Fruit fly (Drosophila melanogaster): ENCODE measurements around the gene CG9922.
A peak's percentile ranks its signal among the peaks of the same experiment; 100 is the strongest.

CG9922 gene

dm6 chr3R:14052182-14053036, 16.2 kb upstream of the CG9922 start (continued):
- TF ChIP-seq Antp (GFP tag; optimal IDR thresholded peaks at IDR 0.05) (peak; percentile 76), CoRest (tag; optimal IDR thresholded peaks at IDR 0.05) (peak; percentile 93), lilli (GFP tag; optimal IDR thresholded peaks at IDR 0.05) (peak; percentile 94), CG30403 (GFP tag; optimal IDR thresholded peaks at IDR 0.05) (peak; percentile 92), Sry-β (GFP tag; optimal IDR thresholded peaks at IDR 0.05) (no peak), CG17802 (tag; optimal IDR thresholded peaks at IDR 0.05) (no peak), z (GFP tag; IDR thresholded peaks at IDR 0.05) (no peak), D19B (GFP tag; optimal IDR thresholded peaks at IDR 0.05) (peak; percentile 85)

DNA sequence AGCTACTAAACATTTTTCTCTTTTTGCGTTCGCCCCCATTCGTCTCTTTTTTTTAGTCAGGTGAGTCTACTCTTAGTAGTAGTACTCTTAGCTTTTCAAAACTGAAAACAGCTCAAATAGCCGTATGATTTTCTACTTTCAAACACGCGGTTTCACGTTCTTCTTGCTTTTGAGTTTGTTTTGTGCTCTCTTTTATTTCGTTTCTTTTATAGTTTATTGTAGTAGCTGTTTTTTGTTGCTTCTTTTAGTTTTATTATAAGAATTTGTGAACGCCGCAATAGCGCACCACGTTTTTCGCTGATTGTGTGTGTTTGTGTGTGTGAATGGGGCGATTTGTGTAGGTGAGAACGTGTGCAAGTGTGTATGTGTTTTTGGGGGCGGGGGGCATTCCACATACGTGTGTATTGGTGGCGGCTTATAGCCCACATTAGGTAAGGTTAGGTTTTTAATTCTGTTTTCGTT, 15.2 kb upstream of the CG9922 start:
- TF ChIP-seq CG16779 (GFP tag; IDR thresholded peaks at IDR 0.05) (no peak), onecut (GFP tag; IDR thresholded peaks at IDR 0.05) (no peak), bowl (GFP tag; IDR thresholded peaks at IDR 0.05) (no peak), CG8388 (GFP tag; optimal IDR thresholded peaks at IDR 0.05) (no peak), CG12219 (GFP tag; optimal IDR thresholded peaks at IDR 0.05) (peak; percentile 4), Sox102F (GFP tag; optimal IDR thresholded peaks at IDR 0.05) (no peak), shn (GFP tag; optimal IDR thresholded peaks at IDR 0.05) (no peak), CG34224 (GFP tag; IDR thresholded peaks at IDR 0.05; ENCODE audit: partially characterized antibody) (no peak), CG15601 (tag; optimal IDR thresholded peaks at IDR 0.05) (no peak), Sox100B (GFP tag; optimal IDR thresholded peaks at IDR 0.05) (no peak), cas (GFP tag; IDR thresholded peaks at IDR 0.05) (no peak), Taf1 (GFP tag; IDR thresholded peaks at IDR 0.05) (no peak), CG3163 (GFP tag; optimal IDR thresholded peaks at IDR 0.05) (peak; percentile 95), Poxn (GFP tag; IDR thresholded peaks at IDR 0.05) (no peak), Deaf1 (tag; optimal IDR thresholded peaks at IDR 0.05) (peak; percentile 62), tin (GFP tag; optimal IDR thresholded peaks at IDR 0.05) (no peak), gsb-n (tag; optimal IDR thresholded peaks at IDR 0.05) (no peak), jumu (GFP tag; optimal IDR thresholded peaks at IDR 0.05) (no peak), sd (tag; optimal IDR thresholded peaks at IDR 0.05) (peak; percentile 99), chinmo (GFP tag; IDR thresholded peaks at IDR 0.05; ENCODE audit: partially characterized antibody) (peak; percentile 86; the same call in 3 of the 4 replicates), CG2202 (tag; optimal IDR thresholded peaks at IDR 0.05) (no peak), CG18262 (tag; optimal IDR thresholded peaks at IDR 0.05) (no peak), Atf6 (GFP tag; IDR thresholded peaks at IDR 0.05) (no peak), pzg (GFP tag; optimal IDR thresholded peaks at IDR 0.05) (no peak), tap (tag; optimal IDR thresholded peaks at IDR 0.05) (no peak), CG33557 (GFP tag; optimal IDR thresholded peaks at IDR 0.05) (no peak), Dbx (GFP tag; IDR thresholded peaks at IDR 0.05) (no peak), NFAT (GFP tag; IDR thresholded peaks at IDR 0.05) (peak; percentile 42; the same call in 1 of the 2 replicates), CG1792 (GFP tag; optimal IDR thresholded peaks at IDR 0.05) (no peak), Dip2 (GFP tag; IDR thresholded peaks at IDR 0.05) (no peak), B-H2 (GFP tag; optimal IDR thresholded peaks at IDR 0.05) (peak; percentile 72), CG9609 (GFP tag; optimal IDR thresholded peaks at IDR 0.05) (no peak), Nf-YA (GFP tag; IDR thresholded peaks at IDR 0.05) (no peak), lbe (GFP tag; optimal IDR thresholded peaks at IDR 0.05) (no peak), CG6175 (GFP tag; IDR thresholded peaks at IDR 0.05) (no peak), CG14014 (GFP tag; IDR thresholded peaks at IDR 0.05) (peak; percentile 7; the same call in 1 of the 2 replicates), CG7786 (GFP tag; optimal IDR thresholded peaks at IDR 0.05) (no peak), CG11723 (GFP tag; optimal IDR thresholded peaks at IDR 0.05) (no peak), sug (tag; optimal IDR thresholded peaks at IDR 0.05) (peak; percentile 79), CG31224 (GFP tag; IDR thresholded peaks at IDR 0.05) (no peak), rib (GFP tag; IDR thresholded peaks at IDR 0.05) (peak; percentile 44)
